Worm (Caenorhabditis elegans) whole organism, L2 larva: ENCODE data around the gene C05C12.1.

Experiments
- ZK546.5 ChIP-seq: sonication (generic microtip); optimal IDR thresholded peaks from 2 replicates; lab custom pipeline; 2017; ENCODE audit warnings: missing biosample characterization, missing genetic modification characterization
- aly-2 ChIP-seq: fragments of 150-350 bp; optimal IDR thresholded peaks from 2 replicates; lab custom pipeline; 2014; ENCODE audit warnings: missing biosample characterization, missing genetic modification characterization
- ama-1 ChIP-seq: fragments of 150-350 bp; optimal IDR thresholded peaks from 2 replicates; lab custom pipeline; 2018; ENCODE audit warnings: inconsistent platforms
- ceh-82 ChIP-seq: fragments of 150-350 bp; optimal IDR thresholded peaks from 2 replicates; lab custom pipeline; 2014; ENCODE audit warnings: missing biosample characterization, missing genetic modification characterization
- egl-27 ChIP-seq: sonication (generic microtip); optimal IDR thresholded peaks from 3 replicates; lab custom pipeline; 2017; ENCODE audit warnings: missing biosample characterization, missing genetic modification reagents, missing genetic modification characterization
- elt-1 ChIP-seq: fragments of 150-350 bp; optimal IDR thresholded peaks from 2 replicates; lab custom pipeline; 2014; ENCODE audit warnings: missing biosample characterization, missing genetic modification characterization
- fos-1 ChIP-seq: fragments of 150-350 bp; optimal IDR thresholded peaks from 2 replicates; lab custom pipeline; 2014; ENCODE audit warnings: missing biosample characterization, missing genetic modification characterization
- lin-13 ChIP-seq: fragments of 150-350 bp; optimal IDR thresholded peaks from 2 replicates; lab custom pipeline; 2014; ENCODE audit warnings: missing biosample characterization, missing genetic modification reagents, missing genetic modification characterization
- mbf-1 ChIP-seq: sonication (generic microtip); optimal IDR thresholded peaks from 2 replicates; lab custom pipeline; 2017; ENCODE audit warnings: missing biosample characterization, missing genetic modification characterization
- mdl-1 ChIP-seq, 2 experiments: fragments of 150-350 bp in 1 of 2; sonication (generic microtip) in 1 of 2; optimal IDR thresholded peaks; 2 replicates each; lab custom pipeline; 2017; ENCODE audit warnings: missing biosample characterization in 2 of 2, missing genetic modification characterization in 2 of 2
- nhr-11 ChIP-seq: fragments of 150-350 bp; optimal IDR thresholded peaks from 2 replicates; lab custom pipeline; 2014; ENCODE audit warnings: missing biosample characterization, missing genetic modification characterization
- snpc-4 ChIP-seq: fragments of 150-350 bp; optimal IDR thresholded peaks from 2 replicates; lab custom pipeline; 2014; ENCODE audit warnings: missing biosample characterization, missing genetic modification characterization
- unc-55 ChIP-seq: fragments of 150-350 bp; sonication (generic microtip); optimal IDR thresholded peaks from 3 replicates; lab custom pipeline; 2014; ENCODE audit warnings: missing biosample characterization, missing genetic modification reagents, missing genetic modification characterization
- zag-1 ChIP-seq: fragments of 150-350 bp; optimal IDR thresholded peaks from 2 replicates; lab custom pipeline; 2014; ENCODE audit warnings: missing biosample characterization, missing genetic modification characterization

DNA sequence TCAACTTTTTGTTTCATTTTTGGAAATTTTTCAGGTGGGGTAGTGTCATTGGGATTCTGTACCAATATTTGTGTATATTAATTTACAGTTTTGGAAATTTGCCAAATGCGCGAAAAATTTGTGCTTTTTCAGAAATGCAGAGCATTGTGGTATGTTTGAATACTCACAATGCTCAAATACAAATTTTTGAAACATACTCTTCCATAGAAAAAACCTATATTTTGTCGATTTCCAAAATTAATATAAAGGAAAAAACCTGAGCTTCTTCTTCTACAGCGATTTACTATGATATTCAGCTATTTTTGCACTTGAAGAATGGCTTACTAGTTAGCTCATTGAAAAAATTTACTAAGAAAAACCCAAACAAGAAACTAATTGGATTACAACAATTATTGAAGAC is 40.8 kb upstream of the C05C12.1 start:
- TF ChIP-seq snpc-4 (no peak), mbf-1 (tag; lab: Kevin White, UChicago) (no peak), zag-1 (tag; lab: Kevin White, UChicago) (no peak), egl-27 (tag; lab: Kevin White, UChicago) (no peak), elt-1 (no peak), lin-13 (GFP tag; lab: Kevin White, UChicago) (no peak), mdl-1 (tag; optimal IDR thresholded peaks at IDR 0.05; lab: Kevin White, UChicago) (no peak), unc-55 (GFP tag; lab: Kevin White, UChicago) (no peak), fos-1 (no peak), aly-2 (tag; lab: Kevin White, UChicago) (no peak), ceh-82 (tag; lab: Kevin White, UChicago) (no peak), nhr-11 (tag; lab: Kevin White, UChicago) (no peak), ZK546.5 (no peak), ama-1 (lab: Kevin White, UChicago) (no peak)
